Worm (Caenorhabditis elegans): ENCODE data around the gene C46C2.6.

DNA sequence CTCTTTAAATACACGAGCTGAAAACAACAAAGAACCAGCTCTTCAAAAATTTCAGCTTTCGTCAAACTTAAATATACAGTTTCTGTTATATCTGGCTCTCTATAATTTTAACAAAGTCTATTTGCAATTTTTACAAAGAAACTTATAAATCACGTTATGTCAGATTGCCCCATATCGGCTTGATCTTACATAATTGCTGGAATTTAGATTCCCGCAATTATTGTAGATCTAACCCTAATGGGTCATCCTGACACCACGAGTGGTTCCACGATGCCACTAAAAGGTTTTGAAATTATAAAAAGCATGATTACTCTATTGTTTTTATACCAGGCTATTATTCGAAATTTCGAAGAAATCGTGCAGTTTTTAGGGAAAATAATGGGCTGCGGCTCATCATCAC lies 38.9 kb downstream of the C46C2.6 start, which contains the start of gene Y11D7A.8:
- no peak for TF ChIP-seq W03F9.2 (tag; optimal IDR thresholded peaks at IDR 0.05)
- TF ChIP-seq him-1 (tag; optimal IDR thresholded peaks at IDR 0.05) = no peak
- TF ChIP-seq dao-5 (tag; optimal IDR thresholded peaks at IDR 0.05) = no peak

Measured in whole organism, L4/young adult.